Worm (Caenorhabditis elegans) whole organism, L1 larva: ENCODE measurements around the gene T05D4.2.
A peak's percentile ranks its signal among the peaks of the same experiment; 100 is the strongest.

Experiments used
- C16A3.4 ChIP-seq: fragments of 150-350 bp; optimal IDR thresholded peaks from 2 replicates; lab custom pipeline; 2014; ENCODE audit warnings: missing biosample characterization, missing genetic modification characterization
- C34B4.2 ChIP-seq: sonication (generic microtip); optimal IDR thresholded peaks from 2 replicates; lab custom pipeline; 2017; ENCODE audit warnings: mild to moderate bottlenecking, missing genetic modification characterization, missing compliant biosample characterization
- F16B12.6 ChIP-seq: fragments of 150-350 bp; optimal IDR thresholded peaks from 2 replicates; lab custom pipeline; 2014; ENCODE audit warnings: missing biosample characterization, missing genetic modification characterization
- aly-2 ChIP-seq: fragments of 150-350 bp; optimal IDR thresholded peaks from 2 replicates; lab custom pipeline; 2014; ENCODE audit warnings: missing biosample characterization, missing genetic modification characterization
- ama-1 ChIP-seq: fragments of 150-350 bp; optimal IDR thresholded peaks from 2 replicates; lab custom pipeline; 2014
- blmp-1 ChIP-seq: fragments of 150-350 bp; optimal IDR thresholded peaks from 2 replicates; lab custom pipeline; 2014; ENCODE audit warnings: missing biosample characterization, missing genetic modification characterization
- ceh-8 ChIP-seq: fragments of 200-800 bp; sonication (Bioruptor generic); optimal IDR thresholded peaks from 2 replicates; lab custom pipeline; 2018; ENCODE audit warnings: mild to moderate bottlenecking, missing genetic modification characterization, moderate library complexity, missing compliant biosample characterization
- ces-1 ChIP-seq: fragments of 150-350 bp; optimal IDR thresholded peaks from 2 replicates; lab custom pipeline; 2014; ENCODE audit warnings: missing biosample characterization, missing genetic modification reagents, missing genetic modification characterization
- dpl-1 ChIP-seq, 3 experiments: fragments of 150-350 bp in 2 of 3; sonication (generic microtip) in 1 of 3; optimal IDR thresholded peaks; 2 replicates each; lab custom pipeline; 2014 to 2017; ENCODE audit warnings: missing biosample characterization in 3 of 3, missing genetic modification characterization in 3 of 3, missing genetic modification reagents in 3 of 3
- dsc-1 ChIP-seq: sonication (generic microtip); optimal IDR thresholded peaks from 2 replicates; lab custom pipeline; 2016; ENCODE audit warnings: mild to moderate bottlenecking, missing genetic modification characterization, missing compliant biosample characterization
- efl-1 ChIP-seq, 4 experiments: fragments of 150-350 bp; optimal IDR thresholded peaks in 3 of 4; peaks in 1 of 4; 1 replicate in 1 of 4; 2 replicates in 3 of 4; lab custom pipeline; 2014; ENCODE audit warnings: missing biosample characterization in 2 of 4, missing genetic modification characterization in 2 of 4, missing genetic modification reagents in 2 of 4
- elt-2 ChIP-seq: sonication (generic microtip); optimal IDR thresholded peaks from 2 replicates; lab custom pipeline; 2016; ENCODE audit warnings: missing genetic modification characterization, mild to moderate bottlenecking, inconsistent platforms, missing compliant biosample characterization, missing genetic modification reagents
- fkh-4 ChIP-seq: sonication (generic microtip); optimal IDR thresholded peaks from 2 replicates; lab custom pipeline; 2016; ENCODE audit warnings: missing compliant biosample characterization, missing genetic modification characterization, borderline replicate concordance
- fos-1 ChIP-seq: fragments of 150-350 bp; optimal IDR thresholded peaks from 2 replicates; lab custom pipeline; 2014; ENCODE audit warnings: missing biosample characterization, missing genetic modification characterization
- grh-1 ChIP-seq: fragments of 200-800 bp; sonication (Bioruptor generic); IDR thresholded peaks from 2 replicates; pipeline ENCODE4 v1.3.6; 2022; ENCODE audit warnings: missing genetic modification reagents, missing genetic modification characterization, missing compliant biosample characterization
- hlh-17 ChIP-seq: fragments of 200-800 bp; sonication (Bioruptor generic); optimal IDR thresholded peaks from 2 replicates; lab custom pipeline; 2018; ENCODE audit warnings: missing genetic modification characterization, mild to moderate bottlenecking, missing compliant biosample characterization, moderate library complexity, borderline replicate concordance
- hlh-4 ChIP-seq: sonication (generic microtip); optimal IDR thresholded peaks from 2 replicates; lab custom pipeline; 2016; ENCODE audit warnings: mild to moderate bottlenecking, missing genetic modification characterization, missing compliant biosample characterization
- hpl-2 ChIP-seq: fragments of 150-350 bp; optimal IDR thresholded peaks from 2 replicates; lab custom pipeline; 2014; ENCODE audit warnings: missing biosample characterization, missing genetic modification reagents, missing genetic modification characterization
- jun-1 ChIP-seq: fragments of 150-350 bp; optimal IDR thresholded peaks from 2 replicates; lab custom pipeline; 2014; ENCODE audit warnings: missing biosample characterization, missing genetic modification reagents, missing genetic modification characterization
- lin-14 ChIP-seq: fragments of 200-800 bp; sonication (Bioruptor generic); optimal IDR thresholded peaks from 2 replicates; lab custom pipeline; 2018; ENCODE audit warnings: mild to moderate bottlenecking, missing genetic modification characterization, moderate library complexity, missing compliant biosample characterization
- lin-35 ChIP-seq, 2 experiments: fragments of 150-350 bp; optimal IDR thresholded peaks; 2 replicates each; lab custom pipeline; 2014; ENCODE audit warnings: missing biosample characterization in 2 of 2, missing genetic modification characterization in 2 of 2, missing genetic modification reagents in 2 of 2
- lir-3 ChIP-seq: sonication (generic microtip); optimal IDR thresholded peaks from 2 replicates; lab custom pipeline; 2016; ENCODE audit warnings: mild to moderate bottlenecking, missing genetic modification characterization, moderate library complexity, missing compliant biosample characterization; ENCODE audit not compliant: poor library complexity
- mdl-1 ChIP-seq, 2 experiments: fragments of 150-350 bp; optimal IDR thresholded peaks; 2 replicates each; lab custom pipeline; 2014 to 2017; ENCODE audit warnings: missing biosample characterization in 2 of 2, missing genetic modification characterization in 2 of 2, inconsistent platforms in 1 of 2
- nhr-11 ChIP-seq: fragments of 150-350 bp; optimal IDR thresholded peaks from 2 replicates; lab custom pipeline; 2014; ENCODE audit warnings: missing biosample characterization, missing genetic modification characterization
- nhr-19 ChIP-seq: fragments of 200-800 bp; sonication (Bioruptor generic); conservative IDR thresholded peaks from 2 replicates; pipeline ENCODE4 v1.3.6; 2022; ENCODE audit warnings: missing genetic modification characterization, missing compliant biosample characterization
- nhr-20 ChIP-seq: sonication (generic microtip); optimal IDR thresholded peaks from 2 replicates; lab custom pipeline; 2016; ENCODE audit warnings: mild to moderate bottlenecking, missing genetic modification characterization, missing compliant biosample characterization
- nhr-71 ChIP-seq: sonication (generic microtip); optimal IDR thresholded peaks from 2 replicates; lab custom pipeline; 2016; ENCODE audit warnings: mild to moderate bottlenecking, missing genetic modification characterization, moderate library complexity, missing compliant biosample characterization
- nhr-77 ChIP-seq: fragments of 150-350 bp; optimal IDR thresholded peaks from 2 replicates; lab custom pipeline; 2014; ENCODE audit warnings: missing biosample characterization, missing genetic modification characterization
- nhr-85 ChIP-seq: sonication (generic microtip); peaks from one replicate; lab custom pipeline; 2016; ENCODE audit warnings: missing genetic modification characterization, inconsistent platforms, missing compliant biosample characterization
- nhr-90 ChIP-seq: sonication (generic microtip); optimal IDR thresholded peaks from 2 replicates; lab custom pipeline; 2016; ENCODE audit warnings: mild to moderate bottlenecking, missing genetic modification characterization, missing compliant biosample characterization; ENCODE audit not compliant: poor library complexity
- pag-3 ChIP-seq: sonication (generic microtip); optimal IDR thresholded peaks from 2 replicates; lab custom pipeline; 2017; ENCODE audit warnings: missing genetic modification characterization, mild to moderate bottlenecking, missing compliant biosample characterization, antibody characterized with exemption, borderline replicate concordance; ENCODE audit not compliant: insufficient read depth
- pax-3 ChIP-seq: fragments of 200-800 bp; sonication (Bioruptor generic); optimal IDR thresholded peaks from 2 replicates; lab custom pipeline; 2018; ENCODE audit warnings: mild to moderate bottlenecking, missing genetic modification characterization, moderate library complexity, missing compliant biosample characterization
- pqm-1 ChIP-seq: sonication (generic microtip); optimal IDR thresholded peaks from 3 replicates; lab custom pipeline; 2017; ENCODE audit warnings: missing biosample characterization, missing genetic modification characterization
- skn-1 ChIP-seq: fragments of 150-350 bp; optimal IDR thresholded peaks from 2 replicates; lab custom pipeline; 2014; ENCODE audit warnings: missing biosample characterization, missing genetic modification characterization
- snpc-4 ChIP-seq: fragments of 150-350 bp; optimal IDR thresholded peaks from 2 replicates; lab custom pipeline; 2014; ENCODE audit warnings: missing biosample characterization, missing genetic modification characterization
- snu-23 ChIP-seq: sonication (generic microtip); optimal IDR thresholded peaks from 2 replicates; lab custom pipeline; 2016; ENCODE audit warnings: missing genetic modification characterization, missing compliant biosample characterization
- swsn-7 ChIP-seq: sonication (generic microtip); optimal IDR thresholded peaks from 2 replicates; lab custom pipeline; 2016; ENCODE audit warnings: missing genetic modification characterization, missing compliant biosample characterization
- unc-130 ChIP-seq: fragments of 150-350 bp; optimal IDR thresholded peaks from 2 replicates; lab custom pipeline; 2017; ENCODE audit warnings: missing biosample characterization, missing genetic modification characterization, inconsistent platforms
- unc-62 ChIP-seq: fragments of 150-350 bp; optimal IDR thresholded peaks from 2 replicates; lab custom pipeline; 2014; ENCODE audit warnings: missing biosample characterization, missing genetic modification reagents, missing genetic modification characterization
- unc-86 ChIP-seq: sonication (generic microtip); optimal IDR thresholded peaks from 2 replicates; lab custom pipeline; 2016; ENCODE audit warnings: missing genetic modification characterization, missing compliant biosample characterization
- zag-1 ChIP-seq: fragments of 150-350 bp; optimal IDR thresholded peaks from 2 replicates; lab custom pipeline; 2014; ENCODE audit warnings: missing biosample characterization, missing genetic modification characterization
- ztf-11 ChIP-seq, 2 experiments: sonication (generic microtip); optimal IDR thresholded peaks; 2 replicates each; lab custom pipeline; 2016 to 2017; ENCODE audit warnings: missing genetic modification characterization in 2 of 2, missing biosample characterization in 1 of 2, missing compliant biosample characterization in 1 of 2
- ztf-4 ChIP-seq: fragments of 150-350 bp; optimal IDR thresholded peaks from 2 replicates; lab custom pipeline; 2014; ENCODE audit warnings: missing biosample characterization, missing genetic modification characterization

The T05D4.2 gene

ce11 chrIII:13563000-13563522 lies at the start of gene T05D4.2:
TSS of gene T05D4.2 (minus strand) at chrIII:13563082.
- no peak for TF ChIP-seq unc-62 (GFP tag; lab: Kevin White, UChicago)
- TF ChIP-seq aly-2 (tag; lab: Kevin White, UChicago) = peak; percentile 11
- TF ChIP-seq snu-23 (GFP tag; lab: Kevin White, UChicago) = peak; percentile 2
- no peak for TF ChIP-seq hlh-4
- TF ChIP-seq zag-1 (tag; lab: Kevin White, UChicago) = no peak
- TF ChIP-seq F16B12.6 (tag; lab: Kevin White, UChicago) = no peak
- no peak for TF ChIP-seq pqm-1 (tag; lab: Kevin White, UChicago)
- peak; percentile 19 for TF ChIP-seq swsn-7 (tag; lab: Kevin White, UChicago)
- no peak for TF ChIP-seq nhr-77
- TF ChIP-seq skn-1 (tag; lab: Kevin White, UChicago) = no peak
- TF ChIP-seq ztf-4 = peak; percentile 65
- TF ChIP-seq blmp-1 (tag; lab: Kevin White, UChicago) = no peak
- TF ChIP-seq snpc-4 (tag; lab: Kevin White, UChicago) = no peak
- peak in 1 of 2 experiments; percentile 20 for TF ChIP-seq efl-1 (optimal IDR thresholded peaks at IDR 0.05; lab: Kevin White, UChicago)
- no peak for TF ChIP-seq efl-1 (GFP tag; optimal IDR thresholded peaks at IDR 0.05 in 1 of 2; lab: Kevin White, UChicago)
- no peak for TF ChIP-seq fos-1 (tag; lab: Kevin White, UChicago)
- TF ChIP-seq nhr-71 (tag; lab: Kevin White, UChicago) = peak; percentile 17
- TF ChIP-seq ces-1 (GFP tag; lab: Kevin White, UChicago) = no peak
- TF ChIP-seq unc-86 (tag; lab: Kevin White, UChicago) = no peak

DNA sequence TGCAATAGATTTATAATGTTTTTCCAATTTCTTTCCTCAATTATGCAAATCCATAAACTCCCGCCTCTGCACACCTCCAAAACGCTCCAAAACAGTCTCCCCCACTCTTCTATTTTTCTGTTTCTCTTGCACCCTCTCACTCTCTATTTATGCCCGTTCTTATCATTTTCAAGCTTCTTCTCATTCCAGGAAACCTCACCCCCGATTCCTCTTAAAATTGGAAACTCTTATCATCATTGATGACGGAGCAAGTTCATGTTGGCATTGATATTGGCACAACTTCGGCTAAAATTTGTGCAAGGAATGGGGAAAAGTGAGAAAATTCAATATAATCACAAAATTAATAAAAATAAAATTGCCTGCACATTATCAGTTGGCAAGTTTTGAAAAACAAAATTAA lies 45.0 kb upstream of the T05D4.2 start, which contains the start of gene shpk-1:
Gene shpk-1, plus strand, starts transcription at position 188 of the 400 bp plus-strand sequence.
- TF ChIP-seq nhr-71 (tag; lab: Kevin White, UChicago) (peak; percentile 10), nhr-20 (tag; lab: Kevin White, UChicago) (peak; percentile 12), C34B4.2 (tag; lab: Kevin White, UChicago) (no peak), hlh-17 (GFP tag; lab: Kevin White, UChicago) (no peak), pqm-1 (tag; lab: Kevin White, UChicago) (peak; percentile 58), lin-35 (GFP tag; optimal IDR thresholded peaks at IDR 0.05; lab: Kevin White, UChicago) (peak in 1 of 2 experiments; percentile 26), elt-2 (peak; percentile 89), lir-3 (tag; lab: Kevin White, UChicago) (no peak)

- TF ChIP-seq C16A3.4 (tag; lab: Kevin White, UChicago) (no peak), nhr-19 (GFP tag; lab: Robert Waterston, UW) (no peak), ztf-11 (tag; optimal IDR thresholded peaks at IDR 0.05; lab: Kevin White, UChicago) (no peak), hpl-2 (no peak), elt-2 (no peak), fkh-4 (tag; lab: Kevin White, UChicago) (no peak), ceh-8 (no peak)
Observed at ce11 chrIII:13606865-13607264, 44.0 kb upstream of the T05D4.2 start.

ce11 chrIII:13606016-13606530 lies 43.2 kb upstream of the T05D4.2 start, which contains the start of gene act-5:
TSS of gene act-5 (minus strand) at chrIII:13606066.
- peak; percentile 3 for TF ChIP-seq pax-3 (tag; lab: Kevin White, UChicago)
- no peak for TF ChIP-seq nhr-77
- TF ChIP-seq lin-14 = peak; percentile 23
- no peak for TF ChIP-seq unc-130 (tag; lab: Kevin White, UChicago)
- TF ChIP-seq ama-1 (lab: Kevin White, UChicago) = no peak
- TF ChIP-seq pag-3 (tag; lab: Kevin White, UChicago) = no peak
- peak; percentile 48 for TF ChIP-seq nhr-85 (tag; lab: Kevin White, UChicago)
- no peak for TF ChIP-seq grh-1 (GFP tag; lab: Robert Waterston, UW)
- peak in 1 of 2 experiments; percentile 71 for TF ChIP-seq lin-35 (GFP tag; optimal IDR thresholded peaks at IDR 0.05; lab: Kevin White, UChicago)
- TF ChIP-seq ceh-8 = no peak
- TF ChIP-seq jun-1 (tag; lab: Kevin White, UChicago) = peak; percentile 17
- TF ChIP-seq dpl-1 (GFP tag; optimal IDR thresholded peaks at IDR 0.05; lab: Kevin White, UChicago) = no peak
- peak; percentile 91 for TF ChIP-seq elt-2
- no peak for TF ChIP-seq nhr-11 (tag; lab: Kevin White, UChicago)
- TF ChIP-seq dsc-1 (tag; lab: Kevin White, UChicago) = no peak
- peak; percentile 79 for TF ChIP-seq pqm-1 (tag; lab: Kevin White, UChicago)
- peak; percentile 30 for TF ChIP-seq nhr-90 (tag; lab: Kevin White, UChicago)
- peak; percentile 26 for TF ChIP-seq nhr-71 (tag; lab: Kevin White, UChicago)
- peak in 1 of 2 experiments; percentile 30 for TF ChIP-seq mdl-1 (tag; optimal IDR thresholded peaks at IDR 0.05; lab: Kevin White, UChicago)
- TF ChIP-seq efl-1 (optimal IDR thresholded peaks at IDR 0.05; lab: Kevin White, UChicago) = no peak
- peak in 1 of 2 experiments; percentile 76 for TF ChIP-seq efl-1 (GFP tag; optimal IDR thresholded peaks at IDR 0.05 in 1 of 2; lab: Kevin White, UChicago)
